Worm (Caenorhabditis elegans) whole organism, L3 larva: ENCODE results near the gene Y54G11A.2.

Source experiments
- R02D3.7 ChIP-seq: fragments of 150-350 bp; optimal IDR thresholded peaks from 2 replicates; lab custom pipeline; 2014; ENCODE audit warnings: missing biosample characterization, missing genetic modification characterization
- elt-2 ChIP-seq: sonication (generic microtip); optimal IDR thresholded peaks from 2 replicates; lab custom pipeline; 2016; ENCODE audit warnings: missing genetic modification reagents, mild to moderate bottlenecking, missing genetic modification characterization, missing compliant biosample characterization
- eor-1 ChIP-seq, 2 experiments: fragments of 150-350 bp; optimal IDR thresholded peaks; 2 replicates each; lab custom pipeline; 2014 to 2018; ENCODE audit warnings: missing biosample characterization in 2 of 2, missing genetic modification characterization in 2 of 2
- nhr-237 ChIP-seq: fragments of 150-350 bp; optimal IDR thresholded peaks from 2 replicates; lab custom pipeline; 2014; ENCODE audit warnings: missing biosample characterization, missing genetic modification characterization
- snpc-4 ChIP-seq: fragments of 150-350 bp; optimal IDR thresholded peaks from 2 replicates; lab custom pipeline; 2014; ENCODE audit warnings: missing biosample characterization, missing genetic modification characterization
- unc-62 ChIP-seq: fragments of 150-350 bp; sonication (generic microtip); optimal IDR thresholded peaks from 4 replicates; lab custom pipeline; 2014; ENCODE audit warnings: missing biosample characterization, missing genetic modification reagents, missing genetic modification characterization
- ztf-4 ChIP-seq: fragments of 150-350 bp; optimal IDR thresholded peaks from 2 replicates; lab custom pipeline; 2014; ENCODE audit warnings: missing biosample characterization, missing genetic modification characterization

ce11 chrII:14234375-14235102, 17.6 kb upstream of the Y54G11A.2 start:
- TF ChIP-seq unc-62 (GFP tag; lab: Kevin White, UChicago) (no peak), R02D3.7 (tag; lab: Kevin White, UChicago) (no peak), elt-2 (tag; lab: Kevin White, UChicago) (peak; percentile 52), nhr-237 (no peak), snpc-4 (tag; lab: Kevin White, UChicago) (no peak), ztf-4 (no peak), eor-1 (tag; optimal IDR thresholded peaks at IDR 0.05; lab: Kevin White, UChicago) (no peak)
